Worm (Caenorhabditis elegans) whole organism, midembryonic: ENCODE results near the gene srj-50.

Experiments
- T22C8.4 ChIP-seq: fragments of 200-800 bp; sonication (Bioruptor generic); IDR thresholded peaks from 2 replicates; pipeline ENCODE4 v1.3.6; 2022; ENCODE audit warnings: missing genetic modification characterization, missing compliant biosample characterization
- cog-1 ChIP-seq: sonication (generic microtip); optimal IDR thresholded peaks from 2 replicates; lab custom pipeline; 2016; ENCODE audit warnings: missing genetic modification characterization, missing compliant biosample characterization
- flt-1 ChIP-seq: fragments of 200-800 bp; sonication (Bioruptor generic); IDR thresholded peaks from 2 replicates; pipeline ENCODE4 v1.3.6; 2022; ENCODE audit warnings: missing genetic modification characterization, missing compliant biosample characterization
- klf-2 ChIP-seq: fragments of 200-800 bp; sonication (Bioruptor generic); conservative IDR thresholded peaks from 2 replicates; pipeline ENCODE4 v1.3.6; 2022; ENCODE audit warnings: missing genetic modification reagents, missing genetic modification characterization, missing compliant biosample characterization
- tab-1 ChIP-seq: fragments of 200-800 bp; sonication (Bioruptor generic); IDR thresholded peaks from 2 replicates; pipeline ENCODE4 v1.3.6; 2022; ENCODE audit warnings: missing genetic modification characterization, missing compliant biosample characterization
- ztf-29 ChIP-seq: fragments of 200-800 bp; sonication (Bioruptor generic); IDR thresholded peaks from 2 replicates; pipeline ENCODE4 v1.3.6; 2022; ENCODE audit warnings: missing genetic modification reagents, missing genetic modification characterization, missing compliant biosample characterization

srj-50 gene

DNA sequence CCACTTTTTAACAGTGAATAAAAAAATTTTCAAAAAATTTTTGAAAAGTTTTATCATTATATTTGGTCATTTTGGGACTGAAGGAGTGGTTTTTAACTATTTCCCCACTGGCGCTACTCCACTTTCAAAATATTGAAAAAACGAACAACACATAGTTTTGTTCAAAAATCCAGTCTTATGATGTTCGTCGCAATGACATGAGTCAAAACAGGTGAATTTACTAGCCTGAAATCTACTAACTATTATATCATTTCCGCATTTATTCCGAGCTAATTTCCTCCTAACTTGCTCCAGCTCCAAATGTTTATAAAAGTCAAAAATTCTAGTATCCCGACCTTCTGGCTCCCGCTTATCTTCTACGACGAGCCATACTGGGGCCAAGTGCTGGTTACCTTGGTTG, 51.6 kb downstream of the srj-50 start, which contains the start of gene sre-24:
Gene sre-24, plus strand, starts transcription at position 301 of the 400 bp plus-strand sequence.
- TF ChIP-seq klf-2 = no peak
- no peak for TF ChIP-seq flt-1
- no peak for TF ChIP-seq tab-1 (GFP tag; lab: Robert Waterston, UW)
- TF ChIP-seq cog-1 (tag; lab: Kevin White, UChicago) = no peak
- TF ChIP-seq ztf-29 (GFP tag; lab: Robert Waterston, UW) = no peak
- TF ChIP-seq T22C8.4 (GFP tag; lab: Robert Waterston, UW) = no peak
